Worm (Caenorhabditis elegans): Measurements from ENCODE around the gene clc-22.

clc-22 gene

DNA sequence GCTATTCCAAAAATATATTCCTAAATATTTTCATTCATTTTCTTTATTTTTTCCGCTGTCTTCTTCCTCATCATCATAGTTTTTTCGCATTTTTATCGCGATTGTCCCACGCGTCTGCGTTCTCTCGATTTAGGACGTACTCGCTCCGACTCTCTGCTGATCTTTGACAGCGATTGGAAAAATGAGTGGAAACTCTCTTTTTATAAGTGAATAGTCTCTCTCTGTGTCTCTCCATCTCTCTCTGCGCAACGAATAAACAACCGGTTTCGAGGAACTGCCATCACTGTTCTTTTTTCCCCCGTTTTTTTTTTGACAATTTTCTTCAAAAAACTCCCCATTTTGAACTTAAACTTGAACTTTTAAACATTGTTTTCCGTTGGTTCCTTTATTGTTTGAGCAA is 44.5 kb downstream of the clc-22 start:
- TF ChIP-seq elt-1 (tag; optimal IDR thresholded peaks at IDR 0.05) (peak; percentile 55), nfya-1 (tag; optimal IDR thresholded peaks at IDR 0.05; ENCODE audit: insufficient read depth) (peak; percentile 40), nhr-23 (tag; optimal IDR thresholded peaks at IDR 0.05) (peak; percentile 62), nhr-77 (tag; optimal IDR thresholded peaks at IDR 0.05) (no peak), ama-1 (optimal IDR thresholded peaks at IDR 0.05) (no peak), ceh-82 (tag; optimal IDR thresholded peaks at IDR 0.05) (no peak), nhr-25 (tag; optimal IDR thresholded peaks at IDR 0.05) (peak; percentile 54), pha-4 (tag; optimal IDR thresholded peaks at IDR 0.05) (peak; percentile 72)

DNA sequence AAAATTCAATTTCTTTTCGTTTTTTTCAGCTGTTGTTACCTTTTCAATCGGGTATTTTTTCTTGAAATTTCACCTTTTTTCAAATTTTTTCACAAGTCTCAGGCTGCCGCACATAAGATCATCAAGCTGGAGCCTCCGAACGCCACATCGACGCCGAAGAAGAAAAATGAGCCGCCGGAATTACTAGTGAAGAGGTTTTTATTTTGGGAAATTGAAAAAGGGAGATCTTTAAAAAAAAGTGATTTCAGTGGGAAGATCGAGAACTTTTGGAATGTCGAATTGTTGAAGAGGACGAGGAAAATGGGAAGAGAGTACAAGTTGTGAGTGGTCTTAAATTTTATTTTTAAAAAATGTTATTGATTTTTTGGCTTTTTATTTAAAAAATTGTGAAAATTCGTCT is 45.8 kb downstream of the clc-22 start, which contains the start of gene sea-2:
TSS of gene sea-2 (plus strand) at position 301 of the 400 bp plus-strand sequence.
- no peak for TF ChIP-seq ceh-16 (tag; optimal IDR thresholded peaks at IDR 0.05)
- no peak for TF ChIP-seq lin-15B (tag; optimal IDR thresholded peaks at IDR 0.05)

DNA sequence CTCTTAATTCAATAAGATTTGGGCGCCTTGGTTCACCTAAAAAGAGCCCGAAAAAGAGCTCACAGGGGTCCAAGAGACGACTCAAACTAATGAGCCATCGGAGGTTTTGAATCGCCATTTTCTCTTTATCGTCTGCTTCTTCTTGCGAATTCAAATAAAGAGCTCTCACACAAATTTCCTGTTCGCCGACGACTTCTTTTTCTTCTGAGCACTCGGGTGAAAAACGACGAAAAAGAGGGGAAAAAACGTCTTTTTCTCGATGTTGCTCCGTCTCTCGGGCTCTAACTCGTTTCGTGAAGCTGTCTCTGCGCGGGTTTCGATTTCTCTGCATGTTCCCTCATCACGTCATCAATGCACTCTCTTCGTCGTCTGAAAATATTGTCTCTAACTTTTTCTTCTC is 47.4 kb downstream of the clc-22 start:
- peak; percentile 35 for TF ChIP-seq nfya-1 (tag; optimal IDR thresholded peaks at IDR 0.05; ENCODE audit: insufficient read depth)
- TF ChIP-seq nhr-11 (tag; optimal IDR thresholded peaks at IDR 0.05) = no peak
- TF ChIP-seq hmg-11 (tag; optimal IDR thresholded peaks at IDR 0.05) = peak; percentile 15
- peak; percentile 28 for TF ChIP-seq lin-39 (tag; optimal IDR thresholded peaks at IDR 0.05)

DNA sequence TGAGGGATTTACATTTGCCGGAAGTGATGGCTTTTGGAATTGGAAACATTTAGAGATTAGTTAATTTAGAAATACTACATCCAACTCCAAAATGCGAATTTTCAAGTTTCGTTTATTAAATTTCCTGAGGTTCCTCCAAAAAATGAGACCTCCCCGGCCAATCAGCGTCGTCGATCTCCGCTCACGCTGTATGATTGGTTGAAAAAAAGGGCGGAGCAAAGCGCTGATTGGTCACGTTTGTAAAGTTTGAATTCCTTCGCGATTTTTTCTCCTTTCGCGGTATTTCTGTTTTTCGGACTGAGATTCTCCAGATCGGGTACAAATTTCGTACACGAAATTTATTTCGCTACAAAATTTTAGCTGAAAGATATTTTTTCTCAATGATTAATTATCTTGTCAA is 48.5 kb downstream of the clc-22 start:
- no peak for TF ChIP-seq fkh-10 (GFP tag; optimal IDR thresholded peaks at IDR 0.05)
- TF ChIP-seq nfya-1 (tag; optimal IDR thresholded peaks at IDR 0.05; ENCODE audit: insufficient read depth) = peak; percentile 83
- TF ChIP-seq unc-39 (tag; optimal IDR thresholded peaks at IDR 0.05) = no peak
- TF ChIP-seq elt-3 (tag; optimal IDR thresholded peaks at IDR 0.05) = no peak

Data from whole organism, L3 larva.